Worm (Caenorhabditis elegans) whole organism, young adult: ENCODE data around the gene C44B12.9.

ENCODE experiments used
- B0019.2 ChIP-seq: fragments of 200-800 bp; sonication (Bioruptor generic); conservative IDR thresholded peaks from 2 replicates; pipeline ENCODE4 v1.3.6; 2022; ENCODE audit warnings: missing genetic modification reagents, missing genetic modification characterization, missing compliant biosample characterization
- B0261.1 ChIP-seq: sonication (generic microtip); optimal IDR thresholded peaks from 2 replicates; lab custom pipeline; 2016; ENCODE audit warnings: mild to moderate bottlenecking, missing genetic modification characterization, moderate library complexity, missing compliant biosample characterization
- F22D6.2 ChIP-seq: sonication (generic microtip); optimal IDR thresholded peaks from 2 replicates; lab custom pipeline; 2016; ENCODE audit warnings: mild to moderate bottlenecking, missing genetic modification characterization, missing compliant biosample characterization
- F23B12.7 ChIP-seq: sonication (generic microtip); optimal IDR thresholded peaks from 2 replicates; lab custom pipeline; 2017; ENCODE audit warnings: missing genetic modification characterization, mild to moderate bottlenecking, missing compliant biosample characterization, antibody characterized with exemption, moderate library complexity; ENCODE audit not compliant: insufficient read depth
- F37B4.10 ChIP-seq: fragments of 200-800 bp; sonication (Bioruptor generic); IDR thresholded peaks from 2 replicates; pipeline ENCODE4 v1.3.6; 2022; ENCODE audit warnings: missing genetic modification characterization, missing compliant biosample characterization
- F49E8.2 ChIP-seq: sonication (generic microtip); optimal IDR thresholded peaks from 3 replicates; lab custom pipeline; 2017; ENCODE audit warnings: missing genetic modification characterization, mild to moderate bottlenecking, missing compliant biosample characterization, antibody characterized with exemption, moderate library complexity; ENCODE audit not compliant: insufficient read depth
- F57C9.4 ChIP-seq: sonication (generic microtip); optimal IDR thresholded peaks from 2 replicates; lab custom pipeline; 2017; ENCODE audit warnings: mild to moderate bottlenecking, missing genetic modification characterization, missing compliant biosample characterization
- K11D2.4 ChIP-seq: fragments of 200-800 bp; sonication (Bioruptor generic); IDR thresholded peaks from 2 replicates; pipeline ENCODE4 v1.3.6; 2022; ENCODE audit warnings: missing genetic modification reagents, missing genetic modification characterization, missing compliant biosample characterization
- K12H6.12 ChIP-seq: fragments of 200-800 bp; sonication (Bioruptor generic); optimal IDR thresholded peaks from 2 replicates; lab custom pipeline; 2018; ENCODE audit warnings: mild to moderate bottlenecking, missing genetic modification characterization, missing compliant biosample characterization
- ama-1 ChIP-seq, 3 experiments: fragments of 150-350 bp in 1 of 3; sonication (generic microtip) in 2 of 3; optimal IDR thresholded peaks; 2 replicates each; lab custom pipeline; 2014 to 2018; ENCODE audit warnings: missing biosample characterization in 2 of 3, missing genetic modification characterization in 2 of 3, missing genetic modification reagents in 2 of 3
- attf-5 ChIP-seq: fragments of 200-800 bp; sonication (Bioruptor generic); optimal IDR thresholded peaks from 2 replicates; lab custom pipeline; 2018; ENCODE audit warnings: mild to moderate bottlenecking, missing genetic modification characterization, missing compliant biosample characterization
- attf-6 ChIP-seq: fragments of 200-800 bp; sonication (Bioruptor generic); IDR thresholded peaks from 2 replicates; pipeline ENCODE4 v1.3.6; 2022; ENCODE audit warnings: missing genetic modification reagents, missing genetic modification characterization, missing compliant biosample characterization
- cebp-1 ChIP-seq, 2 experiments: fragments of 200-800 bp in 1 of 2; sonication (Bioruptor generic) in 1 of 2; sonication (generic microtip) in 1 of 2; IDR thresholded peaks in 1 of 2; optimal IDR thresholded peaks in 1 of 2; 2 replicates each; pipeline versions ENCODE4 v1.3.6 to Lab custom; 2017 to 2022; ENCODE audit warnings: missing compliant biosample characterization in 2 of 2, missing genetic modification characterization in 2 of 2, mild to moderate bottlenecking in 1 of 2, missing genetic modification reagents in 1 of 2, moderate library complexity in 1 of 2
- ceh-27 ChIP-seq: fragments of 200-800 bp; sonication (Bioruptor generic); optimal IDR thresholded peaks from 2 replicates; lab custom pipeline; 2018; ENCODE audit warnings: mild to moderate bottlenecking, missing genetic modification characterization, moderate library complexity, missing compliant biosample characterization
- ceh-91 ChIP-seq: fragments of 200-800 bp; sonication (Bioruptor generic); IDR thresholded peaks from 2 replicates; pipeline ENCODE4 v1.3.6; 2022; ENCODE audit warnings: missing genetic modification reagents, missing genetic modification characterization, missing compliant biosample characterization
- chd-7 ChIP-seq: sonication (generic microtip); optimal IDR thresholded peaks from 2 replicates; lab custom pipeline; 2016; ENCODE audit warnings: mild to moderate bottlenecking, missing genetic modification characterization, moderate library complexity, missing compliant biosample characterization
- dox-1 ChIP-seq: fragments of 200-800 bp; sonication (Bioruptor generic); IDR thresholded peaks from 2 replicates; pipeline ENCODE4 v1.3.6; 2022; ENCODE audit warnings: missing genetic modification reagents, missing genetic modification characterization, missing compliant biosample characterization
- egrh-3 ChIP-seq: fragments of 200-800 bp; sonication (Bioruptor generic); IDR thresholded peaks from 2 replicates; pipeline ENCODE4 v1.3.6; 2022; ENCODE audit warnings: missing genetic modification reagents, missing genetic modification characterization, missing compliant biosample characterization
- ets-4 ChIP-seq: fragments of 200-800 bp; sonication (Bioruptor generic); optimal IDR thresholded peaks from 2 replicates; lab custom pipeline; 2018; ENCODE audit warnings: mild to moderate bottlenecking, missing genetic modification characterization, missing compliant biosample characterization
- hmg-1.2 ChIP-seq: fragments of 200-800 bp; sonication (Bioruptor generic); IDR thresholded peaks from 2 replicates; pipeline ENCODE4 v1.3.6; 2022; ENCODE audit warnings: missing genetic modification reagents, missing genetic modification characterization, missing compliant biosample characterization
- hrde-1 ChIP-seq: sonication (generic microtip); optimal IDR thresholded peaks from 2 replicates; lab custom pipeline; 2016; ENCODE audit warnings: missing genetic modification characterization, mild to moderate bottlenecking, missing compliant biosample characterization, moderate library complexity, missing genotype, missing genetic modification reagents, borderline replicate concordance
- lag-1 ChIP-seq: fragments of 200-800 bp; sonication (Bioruptor generic); IDR thresholded peaks from 2 replicates; pipeline ENCODE4 v1.3.6; 2022; ENCODE audit warnings: missing genetic modification reagents, missing genetic modification characterization, missing compliant biosample characterization
- let-526 ChIP-seq: fragments of 200-800 bp; sonication (Bioruptor generic); IDR thresholded peaks from 2 replicates; pipeline ENCODE4 v1.3.6; 2022; ENCODE audit warnings: missing genetic modification reagents, missing genetic modification characterization, missing compliant biosample characterization
- lin-26 ChIP-seq: fragments of 200-800 bp; sonication (Bioruptor generic); IDR thresholded peaks from 2 replicates; pipeline ENCODE4 v1.3.6; 2022; ENCODE audit warnings: missing genetic modification reagents, missing genetic modification characterization, missing compliant biosample characterization
- lin-54 ChIP-seq: fragments of 200-800 bp; sonication (Bioruptor generic); optimal IDR thresholded peaks from 2 replicates; lab custom pipeline; 2018; ENCODE audit warnings: mild to moderate bottlenecking, missing genetic modification characterization, missing compliant biosample characterization
- lir-1 ChIP-seq: fragments of 200-800 bp; sonication (Bioruptor generic); conservative IDR thresholded peaks from 2 replicates; pipeline ENCODE4 v1.3.6; 2022; ENCODE audit warnings: missing genetic modification reagents, missing genetic modification characterization, missing compliant biosample characterization
- madf-10 ChIP-seq: sonication (generic microtip); optimal IDR thresholded peaks from 2 replicates; lab custom pipeline; 2016; ENCODE audit warnings: mild to moderate bottlenecking, missing genetic modification characterization, missing compliant biosample characterization
- mcd-1 ChIP-seq: fragments of 200-800 bp; sonication (Bioruptor generic); IDR thresholded peaks from 2 replicates; pipeline ENCODE4 v1.3.6; 2022; ENCODE audit warnings: missing genetic modification reagents, missing genetic modification characterization, missing compliant biosample characterization
- nfyb-1 ChIP-seq: fragments of 200-800 bp; sonication (Bioruptor generic); IDR thresholded peaks from 2 replicates; pipeline ENCODE4 v1.3.6; 2022; ENCODE audit warnings: missing genetic modification reagents, missing genetic modification characterization, missing compliant biosample characterization
- nhr-179 ChIP-seq: sonication (generic microtip); optimal IDR thresholded peaks from 2 replicates; lab custom pipeline; 2016; ENCODE audit warnings: mild to moderate bottlenecking, missing genetic modification characterization, missing compliant biosample characterization
- nhr-27 ChIP-seq: fragments of 200-800 bp; sonication (Bioruptor generic); optimal IDR thresholded peaks from 2 replicates; lab custom pipeline; 2018; ENCODE audit warnings: mild to moderate bottlenecking, missing genetic modification characterization, moderate library complexity, missing compliant biosample characterization
- nhr-80 ChIP-seq: sonication (generic microtip); optimal IDR thresholded peaks from 2 replicates; lab custom pipeline; 2016; ENCODE audit warnings: missing genetic modification characterization, missing compliant biosample characterization
- pbrm-1 ChIP-seq: fragments of 200-800 bp; sonication (Bioruptor generic); IDR thresholded peaks from 2 replicates; pipeline ENCODE4 v1.3.6; 2022; ENCODE audit warnings: missing genetic modification reagents, missing genetic modification characterization, missing compliant biosample characterization
- repo-1 ChIP-seq: sonication (generic microtip); optimal IDR thresholded peaks from 2 replicates; lab custom pipeline; 2017; ENCODE audit warnings: mild to moderate bottlenecking, missing genetic modification characterization, missing compliant biosample characterization
- tbp1 ChIP-seq: fragments of 200-800 bp; sonication (Bioruptor generic); optimal IDR thresholded peaks from 2 replicates; lab custom pipeline; 2018; ENCODE audit warnings: mild to moderate bottlenecking, missing genetic modification characterization, missing compliant biosample characterization
- zfh-2 ChIP-seq: fragments of 200-800 bp; sonication (Bioruptor generic); conservative IDR thresholded peaks from 2 replicates; pipeline ENCODE4 v1.3.6; 2022; ENCODE audit warnings: missing genetic modification reagents, missing genetic modification characterization, missing compliant biosample characterization
- zim-3 ChIP-seq: sonication (generic microtip); optimal IDR thresholded peaks from 2 replicates; lab custom pipeline; 2017; ENCODE audit warnings: mild to moderate bottlenecking, missing genetic modification characterization, moderate library complexity, missing compliant biosample characterization
- ztf-18 ChIP-seq: sonication (generic microtip); optimal IDR thresholded peaks from 2 replicates; lab custom pipeline; 2016; ENCODE audit warnings: missing genotype, mild to moderate bottlenecking, missing genetic modification characterization, missing compliant biosample characterization

C44B12.9 gene

DNA sequence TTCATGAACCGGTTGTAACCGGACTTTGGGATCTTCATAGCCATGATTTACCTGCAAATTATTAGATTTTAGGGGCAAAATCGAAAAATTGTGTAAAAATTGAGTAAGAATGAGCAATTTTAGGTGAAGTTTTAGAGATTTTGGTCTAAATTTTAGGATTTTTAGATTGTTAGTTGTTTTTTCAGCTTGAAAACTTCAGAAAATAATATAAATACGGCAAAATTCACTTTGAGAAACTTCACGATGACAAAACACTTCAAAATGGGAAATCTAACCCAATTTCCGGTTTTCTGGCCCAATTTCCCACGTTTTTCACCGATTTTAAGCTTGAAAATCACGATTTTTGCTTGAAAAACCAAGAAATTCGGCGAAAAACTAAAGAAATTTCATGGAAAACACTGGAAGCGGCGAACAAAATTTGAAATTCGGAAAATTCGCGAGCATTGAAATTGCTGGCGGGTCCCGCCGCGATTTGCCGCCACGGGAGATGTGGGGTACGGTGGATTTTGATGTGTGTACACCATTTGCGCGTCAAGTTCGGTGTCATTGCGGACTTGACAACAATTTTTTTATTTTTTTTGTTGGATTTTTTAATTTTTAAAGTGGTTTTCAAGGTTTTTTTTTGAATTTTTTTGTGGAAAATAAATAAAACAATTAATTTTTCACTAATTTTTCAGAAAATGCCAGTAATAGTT lies 10.4 kb downstream of the C44B12.9 start, which contains the start of the genes cct-8 and Y55F3AR.2 (continued):
- peak; percentile 96 for TF ChIP-seq ceh-27 (GFP tag; lab: Kevin White, UChicago)
- peak; percentile 90 for TF ChIP-seq F23B12.7 (tag; lab: Kevin White, UChicago)
- peak; percentile 86 for TF ChIP-seq F22D6.2 (tag; lab: Kevin White, UChicago)
- TF ChIP-seq B0261.1 (tag; lab: Kevin White, UChicago), result peak; percentile 45
- peak; percentile 96 for TF ChIP-seq ceh-91 (GFP tag; lab: Robert Waterston, UW)
- TF ChIP-seq nhr-27 (tag; lab: Kevin White, UChicago), result peak; percentile 37
- TF ChIP-seq tbp1 (GFP tag; lab: Kevin White, UChicago), result peak; percentile 79
- peak; percentile 99 for TF ChIP-seq repo-1
- TF ChIP-seq mcd-1 (GFP tag; lab: Robert Waterston, UW), result peak; percentile 99
- TF ChIP-seq nhr-179 (tag; lab: Kevin White, UChicago), result no peak
- TF ChIP-seq F37B4.10 (GFP tag; lab: Robert Waterston, UW), result no peak
- TF ChIP-seq let-526 (GFP tag; lab: Robert Waterston, UW), result peak; percentile 96
- TF ChIP-seq lin-26 (GFP tag; lab: Robert Waterston, UW), result peak; percentile 65; the same call in 1 of the 2 replicates
- peak; percentile 65 for TF ChIP-seq F57C9.4 (tag; lab: Kevin White, UChicago)
- TF ChIP-seq lin-54, result peak; percentile 99
- TF ChIP-seq lag-1 (GFP tag; lab: Robert Waterston, UW), result 0 out of 2 replicates have a peak, but pooled peaks have one; percentile 74
- peak; percentile 95 for TF ChIP-seq chd-7 (tag; lab: Kevin White, UChicago)
- TF ChIP-seq F49E8.2, result peak; percentile 95

DNA sequence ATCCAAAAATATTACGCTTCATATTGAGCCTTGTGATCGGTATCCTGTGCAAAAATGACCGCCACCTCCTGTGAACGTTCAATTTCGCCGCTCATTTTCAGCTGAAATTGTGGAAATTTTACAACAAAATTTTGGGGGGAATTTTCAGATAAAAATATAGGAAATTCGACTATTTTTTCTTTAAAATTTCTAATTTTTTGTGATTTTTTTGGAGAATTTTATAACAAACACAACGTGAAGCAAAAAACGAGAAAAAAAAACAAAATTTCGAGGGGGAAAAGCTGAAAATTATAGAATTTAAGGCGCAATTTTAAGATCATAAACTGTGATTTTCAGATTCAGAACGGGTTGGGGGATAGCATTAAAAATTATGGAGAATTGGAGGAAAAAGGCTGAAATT lies 17.5 kb downstream of the C44B12.9 start, which contains the start of gene csn-4:
Gene csn-4, minus strand, starts transcription at position 101 of the 400 bp plus-strand sequence.
- 0 out of 2 replicates have a peak, but pooled peaks have one; percentile 10 for TF ChIP-seq nfyb-1 (GFP tag; lab: Robert Waterston, UW)
- TF ChIP-seq lir-1 (GFP tag; lab: Robert Waterston, UW), result no peak
- no peak for TF ChIP-seq cebp-1 (GFP tag; IDR thresholded peaks at IDR 0.05; lab: Robert Waterston, UW)
- TF ChIP-seq cebp-1 (tag; optimal IDR thresholded peaks at IDR 0.05; lab: Kevin White, UChicago), result peak; percentile 15

DNA sequence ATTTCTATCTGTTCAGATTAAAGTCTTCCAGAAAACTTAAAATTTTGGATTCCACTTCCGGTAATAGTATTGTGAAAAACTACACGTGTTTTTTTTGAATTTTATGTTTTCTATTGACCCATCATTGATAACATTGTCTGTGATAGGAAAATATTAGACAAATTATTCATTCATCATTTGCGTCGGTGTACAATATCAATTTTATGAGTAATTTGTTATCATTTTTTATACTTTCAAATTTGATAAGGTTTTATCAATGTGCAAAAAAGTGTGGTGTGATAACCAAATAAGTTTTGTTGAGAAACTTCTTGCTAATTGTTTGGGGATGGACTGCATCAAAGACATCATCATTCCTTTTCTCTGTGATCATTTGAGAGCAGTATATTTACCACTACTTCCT lies 28.9 kb downstream of the C44B12.9 start:
- no peak for TF ChIP-seq lag-1 (GFP tag; lab: Robert Waterston, UW)
- TF ChIP-seq nhr-80, result peak; percentile 33

DNA sequence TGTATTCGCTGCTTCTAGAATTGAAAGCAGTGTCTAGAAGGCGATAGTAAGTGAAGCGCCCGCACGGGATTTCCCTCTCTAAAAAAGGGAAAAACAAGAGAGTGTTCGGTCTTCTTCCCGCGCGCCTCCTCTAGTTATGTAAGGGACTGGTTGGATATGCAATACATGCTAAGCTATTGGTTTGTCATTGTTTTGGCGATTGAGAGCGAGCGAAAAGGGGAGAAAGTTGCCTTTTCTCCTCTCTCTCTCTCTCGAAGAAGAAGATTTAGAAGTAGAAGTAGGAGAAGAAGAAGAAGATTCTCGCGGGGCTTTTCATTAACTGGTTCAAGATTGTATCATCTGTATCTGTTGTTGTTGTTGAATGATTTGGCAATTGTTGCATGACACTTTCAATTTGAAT lies 30.3 kb downstream of the C44B12.9 start:
- TF ChIP-seq hrde-1 (tag; lab: Kevin White, UChicago), result no peak
- TF ChIP-seq lin-54, result no peak
- no peak for TF ChIP-seq B0019.2
- TF ChIP-seq, all 124 proteins: peak for 0

DNA sequence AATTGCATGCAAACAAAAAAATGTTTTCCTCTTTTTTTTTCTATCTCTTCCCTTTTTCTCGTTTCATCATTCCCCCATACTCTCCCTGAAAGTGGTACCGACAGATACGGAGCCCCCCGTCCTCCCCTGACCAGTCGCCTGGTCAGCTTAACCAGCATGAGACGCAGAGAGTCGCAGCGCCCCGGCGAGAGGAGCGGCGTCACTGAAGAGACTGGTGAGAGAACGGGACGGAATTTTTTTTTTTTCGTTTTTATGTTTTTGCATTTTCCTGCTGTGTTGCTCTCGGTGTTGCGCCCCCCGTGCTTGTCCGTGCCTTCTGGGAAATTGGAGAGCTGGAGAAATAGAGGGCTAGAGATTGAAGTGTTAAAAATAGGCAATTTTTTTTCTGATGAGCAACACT lies 34.0 kb downstream of the C44B12.9 start:
- TF ChIP-seq hrde-1 (tag; lab: Kevin White, UChicago) (no peak), K11D2.4 (GFP tag; lab: Robert Waterston, UW) (peak; percentile 83), madf-10 (tag; lab: Kevin White, UChicago) (peak; percentile 1), nhr-80 (peak; percentile 88), K12H6.12 (peak; percentile 47), egrh-3 (GFP tag; lab: Robert Waterston, UW) (peak; percentile 82), ztf-18 (peak; percentile 23), attf-6 (GFP tag; lab: Robert Waterston, UW) (no peak), zim-3 (tag; lab: Kevin White, UChicago) (no peak), hmg-1.2 (GFP tag; lab: Robert Waterston, UW) (peak; percentile 84), dox-1 (peak; percentile 58), nfyb-1 (GFP tag; lab: Robert Waterston, UW) (0 out of 2 replicates have a peak, but pooled peaks have one; percentile 28), ets-4 (GFP tag; lab: Kevin White, UChicago) (peak; percentile 29), ama-1 (optimal IDR thresholded peaks at IDR 0.05; lab: Kevin White, UChicago) (no peak), ama-1 (GFP tag; optimal IDR thresholded peaks at IDR 0.05; lab: Kevin White, UChicago) (no peak), pbrm-1 (peak; percentile 80; the same call in 1 of the 2 replicates), lin-54 (peak; percentile 9), zfh-2 (peak; percentile 99), mcd-1 (GFP tag; lab: Robert Waterston, UW) (peak; percentile 66), cebp-1 (GFP tag; IDR thresholded peaks at IDR 0.05; lab: Robert Waterston, UW) (no peak), cebp-1 (tag; optimal IDR thresholded peaks at IDR 0.05; lab: Kevin White, UChicago) (peak; percentile 72), attf-5 (GFP tag; lab: Kevin White, UChicago) (peak; percentile 32)
